Worm (Caenorhabditis elegans): ENCODE results near the gene K04C2.2.
A peak's percentile ranks its signal among the peaks of the same experiment; 100 is the strongest.

K04C2.2 gene

ce11 chrIII:6898518-6898917, 8.9 kb downstream of the K04C2.2 start:
- no peak for TF ChIP-seq mab-5 (tag; optimal IDR thresholded peaks at IDR 0.05)
- TF ChIP-seq R02D3.7 (tag; optimal IDR thresholded peaks at IDR 0.05), result no peak
- peak; percentile 67 for TF ChIP-seq nhr-129 (tag; optimal IDR thresholded peaks at IDR 0.05)
- no peak for TF ChIP-seq fos-1 (tag; optimal IDR thresholded peaks at IDR 0.05)
- TF ChIP-seq zag-1 (tag; optimal IDR thresholded peaks at IDR 0.05), result no peak
- no peak for TF ChIP-seq ztf-11 (tag; optimal IDR thresholded peaks at IDR 0.05)
- TF ChIP-seq elt-3 (tag; optimal IDR thresholded peaks at IDR 0.05), result no peak
- TF ChIP-seq F13H6.1 (tag; optimal IDR thresholded peaks at IDR 0.05), result peak; percentile 47
- no peak for TF ChIP-seq ztf-4 (tag; optimal IDR thresholded peaks at IDR 0.05)
- TF ChIP-seq nhr-21 (tag; optimal IDR thresholded peaks at IDR 0.05), result peak; percentile 79
- no peak for TF ChIP-seq lin-39 (tag; optimal IDR thresholded peaks at IDR 0.05)
- TF ChIP-seq nhr-77 (tag; optimal IDR thresholded peaks at IDR 0.05), result no peak
- TF ChIP-seq alr-1 (tag; optimal IDR thresholded peaks at IDR 0.05), result no peak
- no peak for TF ChIP-seq ceh-16 (tag; optimal IDR thresholded peaks at IDR 0.05)
- TF ChIP-seq nhr-25 (tag; optimal IDR thresholded peaks at IDR 0.05), result peak; percentile 38
- TF ChIP-seq peb-1 (tag; optimal IDR thresholded peaks at IDR 0.05), result no peak
- no peak for TF ChIP-seq sem-4 (tag; optimal IDR thresholded peaks at IDR 0.05)
- peak in 1 of 2 experiments; percentile 68 for TF ChIP-seq lsy-2 (tag; optimal IDR thresholded peaks at IDR 0.05)
- TF ChIP-seq nhr-11 (tag; optimal IDR thresholded peaks at IDR 0.05), result no peak
- peak; percentile 41 for TF ChIP-seq C34F6.9 (tag; optimal IDR thresholded peaks at IDR 0.05)
- TF ChIP-seq snpc-4 (tag; optimal IDR thresholded peaks at IDR 0.05), result no peak
- TF ChIP-seq mbf-1 (tag; optimal IDR thresholded peaks at IDR 0.05), result no peak
- peak; percentile 20 for TF ChIP-seq ama-1 (optimal IDR thresholded peaks at IDR 0.05)
- TF ChIP-seq lin-11 (tag; optimal IDR thresholded peaks at IDR 0.05), result no peak
- no peak for TF ChIP-seq ceh-82 (tag; optimal IDR thresholded peaks at IDR 0.05)
- TF ChIP-seq nhr-237 (tag; optimal IDR thresholded peaks at IDR 0.05), result no peak
- TF ChIP-seq unc-39 (tag; optimal IDR thresholded peaks at IDR 0.05), result no peak
- no peak for TF ChIP-seq ZK546.5 (tag; optimal IDR thresholded peaks at IDR 0.05)
- peak; percentile 91 for TF ChIP-seq sma-9 (GFP tag; optimal IDR thresholded peaks at IDR 0.05)
- TF ChIP-seq sma-9 (tag; optimal IDR thresholded peaks at IDR 0.05), result no peak
- no peak for TF ChIP-seq Y55F3AM.14 (GFP tag; optimal IDR thresholded peaks at IDR 0.05)
- TF ChIP-seq nhr-10 (tag; optimal IDR thresholded peaks at IDR 0.05), result no peak
- no peak for TF ChIP-seq nhr-6 (tag; optimal IDR thresholded peaks at IDR 0.05)
- TF ChIP-seq nhr-23 (tag; optimal IDR thresholded peaks at IDR 0.05), result no peak
- no peak for TF ChIP-seq mdl-1 (tag; optimal IDR thresholded peaks at IDR 0.05)
- TF ChIP-seq dmd-4 (tag; optimal IDR thresholded peaks at IDR 0.05), result no peak
- peak; percentile 57 for TF ChIP-seq gmeb-1 (tag; optimal IDR thresholded peaks at IDR 0.05)
- TF ChIP-seq unc-55 (GFP tag; optimal IDR thresholded peaks at IDR 0.05), result no peak
- TF ChIP-seq blmp-1 (tag; optimal IDR thresholded peaks at IDR 0.05; ENCODE audit: insufficient read depth), result no peak
- no peak for TF ChIP-seq ztf-1 (GFP tag; conservative IDR thresholded peaks at IDR 0.05)
- TF ChIP-seq elt-1 (tag; optimal IDR thresholded peaks at IDR 0.05), result no peak
- TF ChIP-seq nhr-12 (tag; optimal IDR thresholded peaks at IDR 0.05), result no peak
- TF ChIP-seq egl-27 (tag; optimal IDR thresholded peaks at IDR 0.05), result no peak
- no peak for TF ChIP-seq skn-1 (tag; optimal IDR thresholded peaks at IDR 0.05)
- TF ChIP-seq lin-13 (GFP tag; optimal IDR thresholded peaks at IDR 0.05), result no peak
- no peak for TF ChIP-seq aly-2 (tag; optimal IDR thresholded peaks at IDR 0.05)
- peak; percentile 76 for TF ChIP-seq sma-3 (GFP tag; optimal IDR thresholded peaks at IDR 0.05)
- TF ChIP-seq crh-2 (tag; optimal IDR thresholded peaks at IDR 0.05), result peak; percentile 67
- TF ChIP-seq unc-62 (GFP tag; optimal IDR thresholded peaks at IDR 0.05), result no peak

- TF ChIP-seq lsy-2 (tag; optimal IDR thresholded peaks at IDR 0.05) (no peak), egl-27 (tag; optimal IDR thresholded peaks at IDR 0.05) (no peak), ZK546.5 (tag; optimal IDR thresholded peaks at IDR 0.05) (no peak), nhr-11 (tag; optimal IDR thresholded peaks at IDR 0.05) (no peak), ztf-1 (GFP tag; conservative IDR thresholded peaks at IDR 0.05) (no peak), snpc-4 (tag; optimal IDR thresholded peaks at IDR 0.05) (no peak), sma-3 (GFP tag; optimal IDR thresholded peaks at IDR 0.05) (no peak), unc-55 (GFP tag; optimal IDR thresholded peaks at IDR 0.05) (no peak), crh-2 (tag; optimal IDR thresholded peaks at IDR 0.05) (no peak), gmeb-1 (tag; optimal IDR thresholded peaks at IDR 0.05) (no peak), Y55F3AM.14 (GFP tag; optimal IDR thresholded peaks at IDR 0.05) (no peak), ztf-4 (tag; optimal IDR thresholded peaks at IDR 0.05) (no peak), nhr-77 (tag; optimal IDR thresholded peaks at IDR 0.05) (no peak), mab-5 (tag; optimal IDR thresholded peaks at IDR 0.05) (no peak), skn-1 (tag; optimal IDR thresholded peaks at IDR 0.05) (no peak)
These were observed 11.0 kb downstream of the K04C2.2 start for ce11 chrIII:6900609-6901008.

Data from whole organism, L2 larva.